Worm (Caenorhabditis elegans) whole organism, L3 larva: ENCODE results near the gene fbxb-76.

ENCODE experiments used
- ZK546.5 ChIP-seq: sonication (generic microtip); optimal IDR thresholded peaks from 2 replicates; lab custom pipeline; 2017; ENCODE audit warnings: missing biosample characterization, missing genetic modification characterization
- aly-2 ChIP-seq: fragments of 150-350 bp; optimal IDR thresholded peaks from 2 replicates; lab custom pipeline; 2014; ENCODE audit warnings: missing biosample characterization, missing genetic modification characterization
- ama-1 ChIP-seq: fragments of 150-350 bp; optimal IDR thresholded peaks from 2 replicates; lab custom pipeline; 2018
- ceh-16 ChIP-seq: sonication (generic microtip); optimal IDR thresholded peaks from 2 replicates; lab custom pipeline; 2017; ENCODE audit warnings: missing biosample characterization, missing genetic modification characterization
- ceh-28 ChIP-seq: fragments of 150-350 bp; optimal IDR thresholded peaks from 2 replicates; lab custom pipeline; 2014; ENCODE audit warnings: missing biosample characterization, missing genetic modification reagents, missing genetic modification characterization
- ceh-82 ChIP-seq: fragments of 150-350 bp; optimal IDR thresholded peaks from 2 replicates; lab custom pipeline; 2014; ENCODE audit warnings: missing biosample characterization, missing genetic modification characterization
- ceh-9 ChIP-seq: sonication (generic microtip); optimal IDR thresholded peaks from 2 replicates; lab custom pipeline; 2018; ENCODE audit warnings: missing biosample characterization, missing genetic modification characterization
- daf-12 ChIP-seq: fragments of 150-350 bp; optimal IDR thresholded peaks from 2 replicates; lab custom pipeline; 2014; ENCODE audit warnings: missing biosample characterization, missing genetic modification reagents, missing genetic modification characterization
- egl-27 ChIP-seq: sonication (generic microtip); optimal IDR thresholded peaks from 4 replicates; lab custom pipeline; 2017; ENCODE audit warnings: missing biosample characterization, missing genetic modification reagents, missing genetic modification characterization
- egl-5 ChIP-seq: fragments of 150-350 bp; optimal IDR thresholded peaks from 2 replicates; lab custom pipeline; 2017; ENCODE audit warnings: missing biosample characterization, missing genetic modification reagents, missing genetic modification characterization, inconsistent platforms
- eor-1 ChIP-seq, 2 experiments: fragments of 150-350 bp; optimal IDR thresholded peaks; 2 replicates each; lab custom pipeline; 2014 to 2018; ENCODE audit warnings: missing biosample characterization in 2 of 2, missing genetic modification characterization in 2 of 2
- fkh-10 ChIP-seq: sonication (generic microtip); optimal IDR thresholded peaks from 2 replicates; lab custom pipeline; 2017; ENCODE audit warnings: missing biosample characterization, missing genetic modification reagents, missing genetic modification characterization
- fkh-2 ChIP-seq: fragments of 150-350 bp; optimal IDR thresholded peaks from 2 replicates; lab custom pipeline; 2014; ENCODE audit warnings: missing biosample characterization, missing genetic modification reagents, missing genetic modification characterization
- fos-1 ChIP-seq: fragments of 150-350 bp; optimal IDR thresholded peaks from 2 replicates; lab custom pipeline; 2014; ENCODE audit warnings: missing biosample characterization, missing genetic modification characterization
- lin-15B ChIP-seq: fragments of 150-350 bp; optimal IDR thresholded peaks from 2 replicates; lab custom pipeline; 2014; ENCODE audit warnings: missing biosample characterization, missing genetic modification characterization
- lin-39 ChIP-seq: fragments of 150-350 bp; optimal IDR thresholded peaks from 2 replicates; lab custom pipeline; 2018; ENCODE audit warnings: missing biosample characterization, missing genetic modification reagents, missing genetic modification characterization
- lsy-12 ChIP-seq: sonication (generic microtip); optimal IDR thresholded peaks from 2 replicates; lab custom pipeline; 2016; ENCODE audit warnings: mild to moderate bottlenecking, missing genetic modification characterization, missing compliant biosample characterization
- mdl-1 ChIP-seq: fragments of 150-350 bp; optimal IDR thresholded peaks from 2 replicates; lab custom pipeline; 2014; ENCODE audit warnings: missing biosample characterization, missing genetic modification characterization
- mml-1 ChIP-seq: fragments of 150-350 bp; sonication (generic microtip); optimal IDR thresholded peaks from 3 replicates; lab custom pipeline; 2014; ENCODE audit warnings: missing biosample characterization, missing genetic modification characterization
- nhr-11 ChIP-seq: fragments of 150-350 bp; optimal IDR thresholded peaks from 2 replicates; lab custom pipeline; 2014; ENCODE audit warnings: missing biosample characterization, missing genetic modification characterization
- nhr-12 ChIP-seq: fragments of 150-350 bp; optimal IDR thresholded peaks from 2 replicates; lab custom pipeline; 2014; ENCODE audit warnings: missing biosample characterization, missing genetic modification characterization
- nhr-23 ChIP-seq: fragments of 150-350 bp; optimal IDR thresholded peaks from 2 replicates; lab custom pipeline; 2014; ENCODE audit warnings: missing biosample characterization, missing genetic modification reagents, missing genetic modification characterization
- nhr-237 ChIP-seq: fragments of 150-350 bp; optimal IDR thresholded peaks from 2 replicates; lab custom pipeline; 2014; ENCODE audit warnings: missing biosample characterization, missing genetic modification characterization
- nhr-25 ChIP-seq: sonication (generic microtip); optimal IDR thresholded peaks from 2 replicates; lab custom pipeline; 2017; ENCODE audit warnings: missing biosample characterization, missing genetic modification characterization
- nhr-28 ChIP-seq: fragments of 150-350 bp; optimal IDR thresholded peaks from 2 replicates; lab custom pipeline; 2014; ENCODE audit warnings: missing biosample characterization, missing genetic modification characterization
- nhr-43 ChIP-seq: sonication (generic microtip); optimal IDR thresholded peaks from 2 replicates; lab custom pipeline; 2016; ENCODE audit warnings: mild to moderate bottlenecking, missing genetic modification characterization, missing compliant biosample characterization; ENCODE audit not compliant: poor library complexity, severe bottlenecking
- sea-2 ChIP-seq: fragments of 150-350 bp; sonication (generic microtip); optimal IDR thresholded peaks from 4 replicates; lab custom pipeline; 2014; ENCODE audit warnings: missing biosample characterization, missing genetic modification reagents, missing genetic modification characterization
- skn-1 ChIP-seq: fragments of 150-350 bp; optimal IDR thresholded peaks from 2 replicates; lab custom pipeline; 2014; ENCODE audit warnings: missing biosample characterization, missing genetic modification characterization
- tbx-2 ChIP-seq: sonication (generic microtip); optimal IDR thresholded peaks from 2 replicates; lab custom pipeline; 2016; ENCODE audit warnings: mild to moderate bottlenecking, missing genetic modification characterization, missing compliant biosample characterization
- unc-39 ChIP-seq: sonication (generic microtip); optimal IDR thresholded peaks from 4 replicates; lab custom pipeline; 2017; ENCODE audit warnings: missing biosample characterization, missing genetic modification characterization
- unc-62 ChIP-seq: fragments of 150-350 bp; sonication (generic microtip); optimal IDR thresholded peaks from 4 replicates; lab custom pipeline; 2014; ENCODE audit warnings: missing biosample characterization, missing genetic modification reagents, missing genetic modification characterization
- zag-1 ChIP-seq: fragments of 150-350 bp; optimal IDR thresholded peaks from 2 replicates; lab custom pipeline; 2014; ENCODE audit warnings: missing biosample characterization, missing genetic modification characterization

The fbxb-76 gene

ce11 chrIV:11394243-11394642 is 15.1 kb upstream of the fbxb-76 start, which contains the start of gene tag-89:
tag-89 (plus strand) TSS chrIV:11394543.
- TF ChIP-seq nhr-23 (tag; lab: Kevin White, UChicago) (no peak), nhr-25 (no peak)

DNA sequence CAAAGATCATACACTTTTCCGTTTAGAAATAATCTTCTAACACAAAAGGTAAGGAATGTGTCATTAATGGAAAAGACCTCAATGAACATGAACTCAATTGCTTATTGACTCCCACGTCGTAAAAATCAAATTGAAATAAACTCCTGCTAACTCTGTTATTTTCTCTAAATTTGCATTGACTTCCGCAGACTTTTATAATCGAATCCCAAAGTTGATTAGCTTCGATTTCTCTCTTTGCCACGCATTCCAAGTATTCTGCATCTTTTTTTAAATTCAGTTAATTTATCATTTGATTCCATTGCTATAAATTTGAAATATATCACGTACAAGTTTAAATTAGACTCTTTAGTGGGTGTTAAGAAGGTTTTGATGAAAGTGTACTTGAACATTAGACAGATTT is 9.5 kb upstream of the fbxb-76 start:
- TF ChIP-seq skn-1 (no peak), nhr-11 (tag; lab: Kevin White, UChicago) (peak; percentile 9)

DNA sequence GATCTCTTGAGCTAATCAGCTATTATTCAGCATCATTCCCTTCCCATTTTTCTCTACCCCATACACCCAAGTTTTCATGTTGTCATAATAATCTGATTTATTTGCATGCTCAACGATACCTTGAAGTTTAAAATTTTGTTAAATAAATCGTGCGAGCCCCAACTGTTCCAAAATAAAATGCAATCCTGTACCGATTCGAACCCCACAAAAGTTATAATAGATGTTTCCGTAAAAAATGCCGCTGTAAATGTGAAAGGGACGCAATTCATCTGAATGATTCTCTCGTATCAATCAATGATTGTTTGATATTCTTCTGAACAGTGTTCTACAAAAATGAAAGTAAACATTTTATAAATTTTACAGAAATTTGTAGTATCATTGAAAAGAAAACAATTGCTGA is 1.7 kb downstream of the fbxb-76 start:
- no peak for TF ChIP-seq aly-2 (tag; lab: Kevin White, UChicago)
- TF ChIP-seq mdl-1 (tag; lab: Kevin White, UChicago), result no peak
- TF ChIP-seq nhr-28, result no peak
- TF ChIP-seq ceh-16 (tag; lab: Kevin White, UChicago), result no peak
- no peak for TF ChIP-seq nhr-11 (tag; lab: Kevin White, UChicago)
- no peak for TF ChIP-seq eor-1 (tag; optimal IDR thresholded peaks at IDR 0.05; lab: Kevin White, UChicago)
- TF ChIP-seq unc-39, result no peak
- TF ChIP-seq nhr-237 (tag; lab: Kevin White, UChicago), result no peak
- TF ChIP-seq zag-1 (tag; lab: Kevin White, UChicago), result no peak
- no peak for TF ChIP-seq ceh-9
- TF ChIP-seq nhr-43 (tag; lab: Kevin White, UChicago), result no peak
- TF ChIP-seq ZK546.5 (tag; lab: Kevin White, UChicago), result no peak
- TF ChIP-seq, all 47 proteins: peak for 0

ce11 chrIV:11375713-11376112 is 3.4 kb downstream of the fbxb-76 start:
- TF ChIP-seq nhr-12 (tag; lab: Kevin White, UChicago) (no peak), ama-1 (no peak), sea-2 (GFP tag; lab: Kevin White, UChicago) (no peak), mml-1 (tag; lab: Kevin White, UChicago) (no peak), tbx-2 (no peak), lin-39 (tag; lab: Kevin White, UChicago) (no peak)

- TF ChIP-seq nhr-11 (tag; lab: Kevin White, UChicago), result no peak
- no peak for TF ChIP-seq ceh-28
- TF ChIP-seq fkh-10 (GFP tag; lab: Kevin White, UChicago), result no peak
- TF ChIP-seq lsy-12 (tag; lab: Kevin White, UChicago), result no peak
- TF ChIP-seq unc-62, result no peak
- TF ChIP-seq egl-5 (tag; lab: Kevin White, UChicago), result no peak
- TF ChIP-seq ceh-16 (tag; lab: Kevin White, UChicago), result no peak
- no peak for TF ChIP-seq egl-27 (tag; lab: Kevin White, UChicago)
- no peak for TF ChIP-seq fos-1
- TF ChIP-seq eor-1 (tag; optimal IDR thresholded peaks at IDR 0.05; lab: Kevin White, UChicago), result no peak
- no peak for TF ChIP-seq ceh-82
- TF ChIP-seq fkh-2 (tag; lab: Kevin White, UChicago), result no peak
- no peak for TF ChIP-seq ama-1
Observed at ce11 chrIV:11372366-11372997, 6.7 kb downstream of the fbxb-76 start, which contains the start of gene cbd-1. cbd-1 (plus strand) TSS chrIV:11372991.

ce11 chrIV:11371645-11372044 is 7.5 kb downstream of the fbxb-76 start, which contains the start of gene sec-31:
sec-31 (minus strand) TSS chrIV:11371792.
- no peak for TF ChIP-seq ZK546.5 (tag; lab: Kevin White, UChicago)
- TF ChIP-seq lin-15B, result peak; percentile 46
- TF ChIP-seq nhr-25, result peak; percentile 37
- no peak for TF ChIP-seq egl-27 (tag; lab: Kevin White, UChicago)
- TF ChIP-seq nhr-23 (tag; lab: Kevin White, UChicago), result peak; percentile 6
- no peak for TF ChIP-seq daf-12 (tag; lab: Kevin White, UChicago)
